Worm (Caenorhabditis elegans): ENCODE measurements around the gene dop-6.

Gene dop-6

ce11 chrX:4343915-4344314 lies 23.3 kb downstream of the dop-6 start, which contains the start of gene F14H12.3:
F14H12.3 (plus strand) TSS chrX:4344215.
- TF ChIP-seq cnd-1 (tag; optimal IDR thresholded peaks at IDR 0.05) (no peak), ceh-83 (GFP tag; optimal IDR thresholded peaks at IDR 0.05) (no peak)

DNA sequence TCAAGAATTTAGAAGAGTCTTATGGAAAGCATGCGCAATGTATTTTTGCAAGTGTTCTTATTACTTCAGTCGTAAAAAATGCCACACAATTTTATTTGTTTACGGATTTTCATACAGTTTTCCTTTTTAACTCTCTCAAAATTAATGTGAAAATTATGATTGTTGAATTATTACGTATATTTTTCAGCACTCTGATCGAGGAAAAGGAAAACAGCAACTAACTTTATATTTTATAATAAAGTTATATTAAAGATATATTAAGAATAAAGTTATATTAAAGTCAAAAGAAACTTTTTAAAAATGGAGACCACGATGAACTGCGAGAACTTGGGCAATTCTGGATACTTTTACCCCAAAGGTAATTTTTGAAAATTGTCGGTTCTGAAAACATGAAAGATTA lies 29.5 kb downstream of the dop-6 start, which contains the start of gene F14H12.2:
TSS of gene F14H12.2 (plus strand) at position 301 of the 400 bp plus-strand sequence.
- TF ChIP-seq ceh-43 (GFP tag; optimal IDR thresholded peaks at IDR 0.05) (no peak), unc-39 (tag; optimal IDR thresholded peaks at IDR 0.05) (no peak), snpc-4 (tag; optimal IDR thresholded peaks at IDR 0.05) (no peak), ceh-83 (GFP tag; optimal IDR thresholded peaks at IDR 0.05) (no peak), mls-2 (tag; optimal IDR thresholded peaks at IDR 0.05) (no peak), ztf-11 (tag; optimal IDR thresholded peaks at IDR 0.05) (no peak), mep-1 (tag; optimal IDR thresholded peaks at IDR 0.05) (no peak), cnd-1 (tag; optimal IDR thresholded peaks at IDR 0.05) (no peak), blmp-1 (tag; optimal IDR thresholded peaks at IDR 0.05) (no peak), lsy-2 (tag; optimal IDR thresholded peaks at IDR 0.05) (no peak)

- TF ChIP-seq mep-1 (tag; optimal IDR thresholded peaks at IDR 0.05) (no peak), lin-32 (GFP tag; optimal IDR thresholded peaks at IDR 0.05) (no peak), ztf-11 (tag; optimal IDR thresholded peaks at IDR 0.05) (no peak), M03D4.4 (tag; optimal IDR thresholded peaks at IDR 0.05) (no peak), lin-13 (tag; optimal IDR thresholded peaks at IDR 0.05) (no peak), zip-8 (tag; optimal IDR thresholded peaks at IDR 0.05) (no peak), hlh-1 (tag; optimal IDR thresholded peaks at IDR 0.05) (no peak), lsy-2 (tag; optimal IDR thresholded peaks at IDR 0.05) (no peak), ceh-39 (tag; optimal IDR thresholded peaks at IDR 0.05) (no peak), mls-2 (tag; optimal IDR thresholded peaks at IDR 0.05) (no peak), sem-2 (GFP tag; optimal IDR thresholded peaks at IDR 0.05) (no peak)
Observed at ce11 chrX:4353318-4353717, 32.7 kb downstream of the dop-6 start, which contains the start of gene col-165. col-165 (plus strand) TSS chrX:4353618.

DNA sequence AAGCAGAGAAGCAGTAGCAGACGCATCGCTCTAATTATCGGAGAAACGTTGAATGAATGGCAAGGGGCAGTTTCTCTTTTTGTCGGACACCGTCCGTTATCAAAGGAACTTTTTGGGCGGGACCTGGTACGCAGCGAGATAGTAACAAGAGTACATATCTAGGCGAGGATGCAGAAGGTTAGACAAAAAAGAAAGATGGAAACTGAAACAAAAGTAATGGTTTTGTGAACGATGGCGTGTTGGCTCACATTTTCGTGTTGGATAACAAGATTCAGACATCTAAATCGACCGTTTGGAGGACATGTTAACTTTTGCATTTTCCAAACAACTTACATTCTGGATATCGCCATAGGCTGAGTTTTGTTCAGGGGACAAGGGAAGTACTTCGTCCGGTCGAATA lies 36.8 kb downstream of the dop-6 start, which contains the start of gene F14H12.6:
TSS of gene F14H12.6 (minus strand) at position 101 of the 400 bp plus-strand sequence.
- TF ChIP-seq sem-2 (GFP tag; optimal IDR thresholded peaks at IDR 0.05): no peak
- no peak for TF ChIP-seq ceh-83 (GFP tag; optimal IDR thresholded peaks at IDR 0.05)
- no peak for TF ChIP-seq bed-3 (GFP tag; optimal IDR thresholded peaks at IDR 0.05)
- TF ChIP-seq mls-2 (tag; optimal IDR thresholded peaks at IDR 0.05): no peak
- no peak for TF ChIP-seq ham-2 (GFP tag; optimal IDR thresholded peaks at IDR 0.05)
- TF ChIP-seq mab-5 (tag; optimal IDR thresholded peaks at IDR 0.05): no peak

ce11 chrX:4359030-4359429 lies 38.4 kb downstream of the dop-6 start:
- TF ChIP-seq nhr-28 (tag; optimal IDR thresholded peaks at IDR 0.05) (no peak), hlh-1 (tag; optimal IDR thresholded peaks at IDR 0.05) (no peak), sem-2 (GFP tag; optimal IDR thresholded peaks at IDR 0.05) (no peak)

DNA sequence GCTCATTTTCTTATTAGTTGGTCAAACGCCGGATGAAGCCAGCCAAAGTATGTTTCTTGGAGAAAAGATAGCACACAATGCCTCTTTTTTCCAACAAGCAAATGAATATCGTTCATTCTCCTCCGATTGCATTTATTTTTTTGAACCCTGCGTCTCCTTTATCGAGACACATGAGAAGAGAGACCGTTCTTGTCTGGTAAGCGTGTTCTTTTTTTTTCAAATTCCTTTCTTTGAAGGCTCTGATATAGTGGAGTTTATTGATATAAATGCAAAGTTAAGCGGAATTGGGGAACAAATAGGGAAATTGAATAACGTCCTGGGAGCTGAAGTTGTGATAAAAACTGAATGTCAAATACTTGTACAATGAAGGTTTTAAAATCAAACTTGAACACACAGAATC lies 41.9 kb downstream of the dop-6 start, which contains the start of gene F14H12.7:
TSS of gene F14H12.7 (minus strand) at position 101 of the 400 bp plus-strand sequence.
- TF ChIP-seq blmp-1 (tag; optimal IDR thresholded peaks at IDR 0.05) (no peak), sem-2 (GFP tag; optimal IDR thresholded peaks at IDR 0.05) (no peak), ceh-83 (GFP tag; optimal IDR thresholded peaks at IDR 0.05) (no peak), elt-3 (tag; optimal IDR thresholded peaks at IDR 0.05) (no peak), lin-32 (GFP tag; optimal IDR thresholded peaks at IDR 0.05) (no peak), lsy-2 (tag; optimal IDR thresholded peaks at IDR 0.05) (no peak), ztf-11 (tag; optimal IDR thresholded peaks at IDR 0.05) (no peak), ces-1 (GFP tag; optimal IDR thresholded peaks at IDR 0.05) (no peak), lin-13 (tag; optimal IDR thresholded peaks at IDR 0.05) (no peak), unc-62 (GFP tag; optimal IDR thresholded peaks at IDR 0.05) (no peak), pha-4 (tag; optimal IDR thresholded peaks at IDR 0.05) (no peak), ham-2 (GFP tag; optimal IDR thresholded peaks at IDR 0.05) (no peak), drap-1 (GFP tag; optimal IDR thresholded peaks at IDR 0.05) (no peak), ceh-43 (GFP tag; optimal IDR thresholded peaks at IDR 0.05) (no peak), nhr-12 (tag; optimal IDR thresholded peaks at IDR 0.05) (no peak), nhr-237 (tag; optimal IDR thresholded peaks at IDR 0.05) (no peak), elt-1 (tag; optimal IDR thresholded peaks at IDR 0.05; ENCODE audit: borderline replicate concordance, insufficient read depth) (no peak), unc-39 (tag; optimal IDR thresholded peaks at IDR 0.05) (no peak), unc-120 (tag; optimal IDR thresholded peaks at IDR 0.05; ENCODE audit: poor library complexity, severe bottlenecking) (no peak)
